Worm (Caenorhabditis elegans) whole organism, L4/young adult: ENCODE data around the gene C25D7.10.

Experiments used
- W03F9.2 ChIP-seq: fragments of 150-350 bp; optimal IDR thresholded peaks from 2 replicates; lab custom pipeline; 2014; ENCODE audit warnings: missing biosample characterization, missing genetic modification characterization
- him-1 ChIP-seq: sonication (generic microtip); optimal IDR thresholded peaks from 2 replicates; lab custom pipeline; 2016; ENCODE audit warnings: missing genotype, missing genetic modification reagents, missing genetic modification characterization, missing compliant biosample characterization

DNA sequence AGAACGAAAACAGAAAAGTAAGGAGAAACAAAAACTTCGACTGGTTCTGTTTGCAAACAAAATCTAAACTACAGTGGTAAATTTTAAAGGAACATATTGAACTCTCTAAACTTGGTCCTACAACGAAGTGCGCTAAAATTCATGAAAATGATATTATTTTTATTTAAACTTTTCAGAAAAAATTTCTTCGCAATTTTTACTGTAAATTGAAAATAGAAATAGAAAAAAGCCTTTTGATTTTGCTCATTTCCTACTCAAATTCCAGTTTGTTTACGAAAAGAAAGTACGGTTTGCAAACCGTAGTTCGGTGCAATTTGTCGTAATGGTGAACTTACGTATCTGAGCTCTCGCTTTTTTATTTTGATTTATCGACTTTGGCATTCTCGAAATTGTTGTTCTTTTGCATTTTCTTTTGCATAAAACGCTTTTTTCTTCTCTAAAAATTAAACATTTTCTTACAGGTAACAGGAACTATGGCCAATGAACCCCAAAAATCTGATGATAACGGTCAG lies 1.4 kb upstream of the C25D7.10 start, which contains the start of gene otub-1:
- TF ChIP-seq W03F9.2 (tag; lab: Kevin White, UChicago) (no peak), him-1 (tag; lab: Kevin White, UChicago) (no peak)
